Fruit fly (Drosophila melanogaster) whole organism, embryonic: ENCODE results near the gene lin-52.
A peak's percentile ranks its signal among the peaks of the same experiment; 100 is the strongest.

Source experiments
- Awh ChIP-seq: fragments of 200-800 bp; sonication (Bioruptor generic); IDR thresholded peaks from 2 replicates; pipeline ENCODE4, ENCODE4 v1.3.6; 2022; ENCODE audit warnings: missing biosample characterization, missing genetic modification characterization
- CG10147 ChIP-seq: fragments of 200-800 bp; sonication (Bioruptor generic); optimal IDR thresholded peaks from 2 replicates; lab custom pipeline; 2019; ENCODE audit warnings: missing biosample characterization, mild to moderate bottlenecking, missing genetic modification characterization, moderate library complexity
- CG11695 ChIP-seq: fragments of 200-800 bp; sonication (Bioruptor generic); IDR thresholded peaks from 3 replicates; pipeline ENCODE4 v1.3.6; 2022; ENCODE audit warnings: missing biosample characterization, missing genetic modification characterization
- CG15073 ChIP-seq: fragments of 200-800 bp; sonication (Bioruptor generic); optimal IDR thresholded peaks from 2 replicates; lab custom pipeline; 2016; ENCODE audit warnings: missing biosample characterization, missing genetic modification characterization
- CG16779 ChIP-seq: fragments of 200-800 bp; sonication (Bioruptor generic); IDR thresholded peaks from 2 replicates; pipeline ENCODE4 v1.3.6; 2022; ENCODE audit warnings: missing biosample characterization, missing genetic modification characterization
- CG16813 ChIP-seq: fragments of 200-800 bp; sonication (Bioruptor generic); IDR thresholded peaks from 3 replicates; pipeline ENCODE4 v1.3.6; 2022; ENCODE audit warnings: missing biosample characterization, missing genetic modification characterization; ENCODE audit not compliant: partially characterized antibody
- CG17802 ChIP-seq: fragments of 200-800 bp; sonication (Bioruptor generic); optimal IDR thresholded peaks from 2 replicates; lab custom pipeline; 2018; ENCODE audit warnings: missing biosample characterization, mild to moderate bottlenecking, missing genetic modification characterization, moderate library complexity
- CG18262 ChIP-seq: fragments of 200-800 bp; optimal IDR thresholded peaks from 3 replicates; lab custom pipeline; 2019; ENCODE audit warnings: missing biosample characterization, mild to moderate bottlenecking, missing genetic modification characterization, moderate library complexity
- CG31224 ChIP-seq: fragments of 200-800 bp; sonication (Bioruptor generic); IDR thresholded peaks from 2 replicates; pipeline ENCODE4 v1.3.6; 2022; ENCODE audit warnings: missing biosample characterization, missing genetic modification characterization
- CG33557 ChIP-seq: fragments of 200-800 bp; sonication (Bioruptor generic); optimal IDR thresholded peaks from 2 replicates; lab custom pipeline; 2019; ENCODE audit warnings: missing biosample characterization, mild to moderate bottlenecking, missing genetic modification characterization, moderate library complexity
- CG5953 ChIP-seq: fragments of 200-800 bp; sonication (Bioruptor generic); IDR thresholded peaks from 2 replicates; pipeline ENCODE4 v1.3.6; 2022; ENCODE audit warnings: missing biosample characterization, missing genetic modification characterization
- CG7963 ChIP-seq: fragments of 200-800 bp; sonication (Bioruptor generic); IDR thresholded peaks from 3 replicates; pipeline ENCODE4 v1.3.6; 2022; ENCODE audit warnings: missing biosample characterization, missing genetic modification characterization; ENCODE audit not compliant: partially characterized antibody
- CG7987 ChIP-seq: fragments of 200-800 bp; sonication (Bioruptor generic); optimal IDR thresholded peaks from 2 replicates; lab custom pipeline; 2018; ENCODE audit warnings: missing biosample characterization, mild to moderate bottlenecking, missing genetic modification characterization, moderate library complexity
- CG8281 ChIP-seq: fragments of 200-800 bp; sonication (Bioruptor generic); optimal IDR thresholded peaks from 2 replicates; lab custom pipeline; 2018; ENCODE audit warnings: missing biosample characterization, mild to moderate bottlenecking, missing genetic modification characterization, moderate library complexity
- CG8388 ChIP-seq: fragments of 200-800 bp; sonication (Bioruptor generic); optimal IDR thresholded peaks from 2 replicates; lab custom pipeline; 2019; ENCODE audit warnings: missing biosample characterization, mild to moderate bottlenecking, missing genetic modification characterization, moderate library complexity
- CrebB ChIP-seq: fragments of 200-800 bp; sonication (Bioruptor generic); optimal IDR thresholded peaks from 3 replicates; lab custom pipeline; 2018; ENCODE audit warnings: missing biosample characterization, mild to moderate bottlenecking, missing genetic modification characterization
- Ets97D ChIP-seq: fragments of 200-800 bp; sonication (Bioruptor generic); optimal IDR thresholded peaks from 3 replicates; lab custom pipeline; 2016; ENCODE audit warnings: missing biosample characterization, missing genetic modification characterization
- Fer1 ChIP-seq: fragments of 200-800 bp; sonication (Bioruptor generic); optimal IDR thresholded peaks from 2 replicates; lab custom pipeline; 2017; ENCODE audit warnings: missing biosample characterization, mild to moderate bottlenecking, missing genetic modification characterization
- GATAe ChIP-seq: fragments of 200-800 bp; sonication (Bioruptor generic); conservative IDR thresholded peaks from 2 replicates; pipeline ENCODE4 v1.3.6; 2022; ENCODE audit warnings: missing biosample characterization, missing genetic modification characterization
- Hand ChIP-seq: fragments of 200-800 bp; sonication (Bioruptor generic); optimal IDR thresholded peaks from 2 replicates; lab custom pipeline; 2017; ENCODE audit warnings: mild to moderate bottlenecking, missing biosample characterization, missing genetic modification reagents, missing genetic modification characterization
- Hr39 ChIP-seq: fragments of >200 bp; optimal IDR thresholded peaks from 2 replicates; lab custom pipeline; 2017
- Hr78 ChIP-seq, 2 experiments: fragments of 200-800 bp in 1 of 2; fragments of >200 bp in 1 of 2; sonication (Bioruptor generic) in 1 of 2; optimal IDR thresholded peaks; 2 replicates each; lab custom pipeline; 2017 to 2019; ENCODE audit warnings: missing biosample characterization in 2 of 2, missing genetic modification characterization in 2 of 2, mild to moderate bottlenecking in 1 of 2, moderate library complexity in 1 of 2
- Max ChIP-seq: fragments of 200-800 bp; sonication (Bioruptor generic); optimal IDR thresholded peaks from 2 replicates; lab custom pipeline; 2016; ENCODE audit warnings: missing biosample characterization, mild to moderate bottlenecking, missing genetic modification characterization
- Nf-YB ChIP-seq: fragments of 200-800 bp; sonication (Bioruptor generic); optimal IDR thresholded peaks from 3 replicates; lab custom pipeline; 2019; ENCODE audit warnings: missing biosample characterization, mild to moderate bottlenecking, missing genetic modification characterization, moderate library complexity
- Oaz ChIP-seq: fragments of 200-800 bp; sonication (Bioruptor generic); IDR thresholded peaks from 2 replicates; pipeline ENCODE4 v1.3.6; 2022; ENCODE audit warnings: missing biosample characterization, missing genetic modification characterization
- Spps ChIP-seq: fragments of 200-800 bp; sonication (Bioruptor generic); optimal IDR thresholded peaks from 2 replicates; lab custom pipeline; 2018; ENCODE audit warnings: missing biosample characterization, mild to moderate bottlenecking, missing genetic modification characterization
- Ssrp ChIP-seq: fragments of 200-800 bp; sonication (Bioruptor generic); optimal IDR thresholded peaks from 2 replicates; lab custom pipeline; 2018; ENCODE audit warnings: missing biosample characterization, mild to moderate bottlenecking, missing genetic modification characterization, moderate library complexity
- cato ChIP-seq: fragments of 200-800 bp; sonication (Bioruptor generic); optimal IDR thresholded peaks from 2 replicates; lab custom pipeline; 2016; ENCODE audit warnings: missing biosample characterization, missing genetic modification characterization, borderline replicate concordance
- danr ChIP-seq: fragments of 200-800 bp; sonication (Bioruptor generic); IDR thresholded peaks from 2 replicates; pipeline ENCODE4 v1.3.6; 2022; ENCODE audit warnings: missing biosample characterization, missing genetic modification characterization
- gcm ChIP-seq: fragments of 200-800 bp; sonication (Bioruptor generic); optimal IDR thresholded peaks from 2 replicates; lab custom pipeline; 2019; ENCODE audit warnings: missing biosample characterization, mild to moderate bottlenecking, missing genetic modification characterization, moderate library complexity
- gcm2 ChIP-seq: fragments of 200-800 bp; sonication (Bioruptor generic); optimal IDR thresholded peaks from 2 replicates; lab custom pipeline; 2016; ENCODE audit warnings: missing biosample characterization, missing genetic modification characterization
- gsb-n ChIP-seq: fragments of 200-800 bp; sonication (Bioruptor generic); optimal IDR thresholded peaks from 3 replicates; lab custom pipeline; 2018; ENCODE audit warnings: missing biosample characterization, mild to moderate bottlenecking, missing genetic modification characterization
- jing ChIP-seq: fragments of 200-800 bp; sonication (Bioruptor generic); optimal IDR thresholded peaks from 2 replicates; lab custom pipeline; 2018; ENCODE audit warnings: missing biosample characterization, mild to moderate bottlenecking, missing genetic modification characterization
- nau ChIP-seq: fragments of 200-800 bp; sonication (Bioruptor generic); optimal IDR thresholded peaks from 3 replicates; lab custom pipeline; 2017; ENCODE audit warnings: missing biosample characterization, mild to moderate bottlenecking, missing genetic modification characterization, missing genetic modification reagents
- nmo ChIP-seq: fragments of 200-800 bp; sonication (Bioruptor generic); optimal IDR thresholded peaks from 2 replicates; lab custom pipeline; 2018; ENCODE audit warnings: missing biosample characterization, mild to moderate bottlenecking, missing genetic modification characterization, moderate library complexity
- nom ChIP-seq: fragments of 200-800 bp; sonication (Bioruptor generic); optimal IDR thresholded peaks from 2 replicates; lab custom pipeline; 2017; ENCODE audit warnings: missing biosample characterization, missing genetic modification characterization, mild to moderate bottlenecking, moderate library complexity, missing genetic modification reagents
- odd ChIP-seq: fragments of 200-800 bp; sonication (Bioruptor generic); optimal IDR thresholded peaks from 2 replicates; lab custom pipeline; 2017; ENCODE audit warnings: missing biosample characterization, mild to moderate bottlenecking, missing genetic modification characterization
- sisA ChIP-seq: fragments of 200-800 bp; sonication (Bioruptor generic); IDR thresholded peaks from 2 replicates; pipeline ENCODE4 v1.3.6; 2022; ENCODE audit warnings: missing biosample characterization, missing genetic modification characterization
- slbo ChIP-seq: fragments of 200-800 bp; sonication (Bioruptor generic); IDR thresholded peaks from 2 replicates; pipeline ENCODE4 v1.3.6; 2022; ENCODE audit warnings: missing biosample characterization, missing genetic modification characterization
- sob ChIP-seq: fragments of 200-800 bp; sonication (Bioruptor generic); IDR thresholded peaks from 2 replicates; pipeline ENCODE4 v1.3.6; 2022; ENCODE audit warnings: missing biosample characterization, missing genetic modification characterization
- stwl ChIP-seq: fragments of 200-800 bp; sonication (Bioruptor generic); optimal IDR thresholded peaks from 3 replicates; lab custom pipeline; 2018; ENCODE audit warnings: missing biosample characterization, mild to moderate bottlenecking, missing genetic modification characterization, moderate library complexity
- tin ChIP-seq: fragments of 200-800 bp; sonication (Bioruptor generic); optimal IDR thresholded peaks from 3 replicates; lab custom pipeline; 2016; ENCODE audit warnings: missing biosample characterization, missing genetic modification characterization
- trem ChIP-seq: fragments of 200-800 bp; optimal IDR thresholded peaks from 3 replicates; lab custom pipeline; 2019; ENCODE audit warnings: missing biosample characterization, mild to moderate bottlenecking, missing genetic modification characterization, moderate library complexity
- trh ChIP-seq: fragments of 200-800 bp; sonication (Bioruptor generic); optimal IDR thresholded peaks from 2 replicates; lab custom pipeline; 2016; ENCODE audit warnings: missing biosample characterization, missing genetic modification characterization
- unpg ChIP-seq: fragments of 200-800 bp; sonication (Bioruptor generic); optimal IDR thresholded peaks from 3 replicates; lab custom pipeline; 2018; ENCODE audit warnings: missing biosample characterization, mild to moderate bottlenecking, missing genetic modification characterization, moderate library complexity
- zen ChIP-seq: fragments of 200-800 bp; sonication (Bioruptor generic); optimal IDR thresholded peaks from 3 replicates; lab custom pipeline; 2018; ENCODE audit warnings: missing biosample characterization, mild to moderate bottlenecking, missing genetic modification characterization, moderate library complexity
- zfh2 ChIP-seq: fragments of 200-800 bp; sonication (Bioruptor generic); optimal IDR thresholded peaks from 2 replicates; lab custom pipeline; 2016; ENCODE audit warnings: missing biosample characterization, missing genetic modification characterization

Gene lin-52

DNA sequence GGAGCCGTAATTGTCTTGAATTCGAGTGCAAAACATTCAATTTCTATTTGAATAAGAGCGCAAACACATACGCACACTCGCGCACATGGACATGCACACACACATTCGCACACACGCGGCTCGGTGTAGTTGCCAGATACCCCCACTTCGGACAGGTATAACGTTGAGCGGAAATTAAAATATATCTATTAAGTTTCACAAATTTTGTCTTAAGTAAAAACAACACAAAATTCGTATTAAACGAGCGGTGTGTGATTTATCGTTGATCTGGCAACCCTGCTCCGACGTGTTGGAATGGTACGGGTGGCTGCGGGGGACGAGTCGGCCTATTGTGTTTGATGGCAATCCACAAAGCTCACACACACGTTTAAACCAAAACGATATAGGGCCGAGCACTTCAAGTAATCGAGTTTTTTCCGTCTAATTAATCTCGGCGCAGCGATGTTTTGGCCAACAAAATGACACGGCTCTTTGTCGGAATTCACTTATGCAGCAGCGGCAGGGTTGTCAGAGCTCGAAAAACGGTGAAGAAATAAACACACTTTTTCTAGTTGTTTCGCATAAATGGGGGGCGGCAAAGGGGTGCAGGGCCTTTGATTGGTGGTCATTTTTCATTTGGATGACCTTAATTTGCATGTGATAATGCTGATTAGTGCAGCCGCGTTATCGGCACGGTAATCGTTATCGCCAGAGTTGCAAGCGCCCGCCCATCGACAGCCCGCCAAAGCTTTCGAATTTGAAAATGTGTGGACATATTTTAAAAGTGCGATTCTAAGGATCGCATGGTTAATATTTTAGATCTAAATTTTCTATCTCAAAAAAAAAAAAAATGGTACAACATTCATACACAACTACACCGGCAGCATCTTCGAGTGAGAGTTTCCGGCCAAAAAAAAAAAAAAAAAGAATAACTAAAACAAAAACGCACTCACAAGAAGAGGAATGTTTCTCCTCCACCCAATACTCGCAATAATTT is 8.6 kb downstream of the lin-52 start (continued):
- TF ChIP-seq CG7987 (GFP tag; lab: Kevin White, UChicago): no peak
- TF ChIP-seq GATAe (GFP tag; lab: Robert Waterston, UW): no peak
- peak; percentile 42 for TF ChIP-seq tin (GFP tag; lab: Kevin White, UChicago)
- peak; percentile 23 for TF ChIP-seq Ets97D (GFP tag; lab: Kevin White, UChicago)
- TF ChIP-seq Hand (GFP tag; lab: Kevin White, UChicago): peak; percentile 40
- TF ChIP-seq CG31224: peak; percentile 56
- no peak; the same call in 1 of the 2 replicates for TF ChIP-seq Awh (GFP tag; lab: Robert Waterston, UW)
- TF ChIP-seq CG16813 (GFP tag; lab: Robert Waterston, UW): no peak
- TF ChIP-seq CG7963 (GFP tag; lab: Robert Waterston, UW): peak; percentile 65
- TF ChIP-seq Spps (tag; lab: Kevin White, UChicago): peak; percentile 24
- TF ChIP-seq CG10147 (GFP tag; lab: Kevin White, UChicago): no peak
- peak; percentile 82 for TF ChIP-seq slbo (GFP tag; lab: Robert Waterston, UW)
- peak; percentile 35 for TF ChIP-seq zen (tag; lab: Kevin White, UChicago)
- TF ChIP-seq Hr78 (GFP tag; optimal IDR thresholded peaks at IDR 0.05; lab: Kevin White, UChicago): peak in 1 of 2 experiments; percentile 30
- no peak for TF ChIP-seq gsb-n (tag; lab: Kevin White, UChicago)
- peak; percentile 49 for TF ChIP-seq trh (GFP tag; lab: Kevin White, UChicago)
- TF ChIP-seq CG8281: peak; percentile 25
- TF ChIP-seq Fer1 (GFP tag; lab: Kevin White, UChicago): peak; percentile 75
- peak; percentile 48 for TF ChIP-seq trem (tag; lab: Kevin White, UChicago)
- TF ChIP-seq CG16779: peak; percentile 83
- TF ChIP-seq CrebB (tag; lab: Kevin White, UChicago): peak; percentile 51
- TF ChIP-seq CG15073 (GFP tag; lab: Kevin White, UChicago): peak; percentile 7
- TF ChIP-seq CG8388 (GFP tag; lab: Kevin White, UChicago): peak; percentile 63
- peak; percentile 58 for TF ChIP-seq odd (GFP tag; lab: Kevin White, UChicago)
- TF ChIP-seq Hr39: no peak
- peak; percentile 59 for TF ChIP-seq gcm
- TF ChIP-seq nmo (GFP tag; lab: Kevin White, UChicago): peak; percentile 62
- peak; percentile 45 for TF ChIP-seq Max (GFP tag; lab: Kevin White, UChicago)
- peak; percentile 34 for TF ChIP-seq Nf-YB (GFP tag; lab: Kevin White, UChicago)
- peak; percentile 63 for TF ChIP-seq gcm2 (GFP tag; lab: Kevin White, UChicago)
- TF ChIP-seq cato: no peak
- peak; percentile 77 for TF ChIP-seq sisA
- peak; percentile 57 for TF ChIP-seq nom (GFP tag; lab: Kevin White, UChicago)
- peak; percentile 64 for TF ChIP-seq zfh2 (GFP tag; lab: Kevin White, UChicago)
- TF ChIP-seq CG33557 (GFP tag; lab: Kevin White, UChicago): peak; percentile 44
- peak; percentile 78 for TF ChIP-seq sob (GFP tag; lab: Robert Waterston, UW)
- peak; percentile 59 for TF ChIP-seq Ssrp (tag; lab: Kevin White, UChicago)
- peak; percentile 60; the same call in 1 of the 2 replicates for TF ChIP-seq Oaz
- peak; percentile 40 for TF ChIP-seq jing (GFP tag; lab: Kevin White, UChicago)
- peak; percentile 76 for TF ChIP-seq CG11695 (GFP tag; lab: Robert Waterston, UW)
- TF ChIP-seq CG18262 (tag; lab: Kevin White, UChicago): peak; percentile 59
- TF ChIP-seq CG5953 (GFP tag; lab: Robert Waterston, UW): peak; percentile 68
- peak; percentile 24 for TF ChIP-seq nau (GFP tag; lab: Kevin White, UChicago)
- peak; percentile 60 for TF ChIP-seq CG17802
- TF ChIP-seq danr (GFP tag; lab: Robert Waterston, UW): peak; percentile 56; the same call in 1 of the 2 replicates
- peak; percentile 84 for TF ChIP-seq unpg (GFP tag; lab: Kevin White, UChicago)
- no peak for TF ChIP-seq stwl (tag; lab: Kevin White, UChicago)
